Worm (Caenorhabditis elegans) whole organism, young adult: ENCODE data around the gene F28H6.6.

Experiments
- B0035.1 ChIP-seq: sonication (generic microtip); optimal IDR thresholded peaks from 2 replicates; lab custom pipeline; 2016; ENCODE audit warnings: missing genetic modification characterization, mild to moderate bottlenecking, missing compliant biosample characterization, missing genotype, missing genetic modification reagents
- B0261.1 ChIP-seq: sonication (generic microtip); optimal IDR thresholded peaks from 2 replicates; lab custom pipeline; 2016; ENCODE audit warnings: mild to moderate bottlenecking, missing genetic modification characterization, moderate library complexity, missing compliant biosample characterization
- C17E4.6 ChIP-seq: fragments of 200-800 bp; sonication (Bioruptor generic); IDR thresholded peaks from 2 replicates; pipeline ENCODE4 v1.3.6; 2022; ENCODE audit warnings: missing genetic modification reagents, missing genetic modification characterization, missing compliant biosample characterization
- F22D6.2 ChIP-seq: sonication (generic microtip); optimal IDR thresholded peaks from 2 replicates; lab custom pipeline; 2016; ENCODE audit warnings: mild to moderate bottlenecking, missing genetic modification characterization, missing compliant biosample characterization
- F49E8.2 ChIP-seq: sonication (generic microtip); optimal IDR thresholded peaks from 3 replicates; lab custom pipeline; 2017; ENCODE audit warnings: missing genetic modification characterization, mild to moderate bottlenecking, missing compliant biosample characterization, antibody characterized with exemption, moderate library complexity; ENCODE audit not compliant: insufficient read depth
- F57A8.1 ChIP-seq: fragments of 200-800 bp; sonication (Bioruptor generic); optimal IDR thresholded peaks from 2 replicates; lab custom pipeline; 2018; ENCODE audit warnings: mild to moderate bottlenecking, missing genetic modification characterization, moderate library complexity, missing compliant biosample characterization
- K11D2.4 ChIP-seq: fragments of 200-800 bp; sonication (Bioruptor generic); IDR thresholded peaks from 2 replicates; pipeline ENCODE4 v1.3.6; 2022; ENCODE audit warnings: missing genetic modification reagents, missing genetic modification characterization, missing compliant biosample characterization
- K12H6.12 ChIP-seq: fragments of 200-800 bp; sonication (Bioruptor generic); optimal IDR thresholded peaks from 2 replicates; lab custom pipeline; 2018; ENCODE audit warnings: mild to moderate bottlenecking, missing genetic modification characterization, missing compliant biosample characterization
- T26A5.8 ChIP-seq: sonication (generic microtip); optimal IDR thresholded peaks from 2 replicates; lab custom pipeline; 2016; ENCODE audit warnings: missing genetic modification characterization, missing compliant biosample characterization
- Y53F4B.3 ChIP-seq: fragments of 200-800 bp; sonication (Bioruptor generic); IDR thresholded peaks from 2 replicates; pipeline ENCODE4 v1.3.6; 2022; ENCODE audit warnings: missing genetic modification reagents, missing genetic modification characterization, missing compliant biosample characterization
- Y53G8AR.9 ChIP-seq: fragments of 200-800 bp; sonication (Bioruptor generic); conservative IDR thresholded peaks from 2 replicates; pipeline ENCODE4 v1.3.6; 2022; ENCODE audit warnings: missing genetic modification reagents, missing genetic modification characterization, missing compliant biosample characterization
- ama-1 ChIP-seq, 3 experiments: fragments of 150-350 bp in 1 of 3; sonication (generic microtip) in 2 of 3; optimal IDR thresholded peaks; 2 replicates each; lab custom pipeline; 2014 to 2018; ENCODE audit warnings: missing biosample characterization in 2 of 3, missing genetic modification characterization in 2 of 3, missing genetic modification reagents in 2 of 3
- cebp-1 ChIP-seq, 2 experiments: fragments of 200-800 bp in 1 of 2; sonication (Bioruptor generic) in 1 of 2; sonication (generic microtip) in 1 of 2; IDR thresholded peaks in 1 of 2; optimal IDR thresholded peaks in 1 of 2; 2 replicates each; pipeline versions ENCODE4 v1.3.6 to Lab custom; 2017 to 2022; ENCODE audit warnings: missing compliant biosample characterization in 2 of 2, missing genetic modification characterization in 2 of 2, mild to moderate bottlenecking in 1 of 2, missing genetic modification reagents in 1 of 2, moderate library complexity in 1 of 2
- ceh-40 ChIP-seq: fragments of 200-800 bp; sonication (Bioruptor generic); IDR thresholded peaks from 2 replicates; pipeline ENCODE4 v1.3.6; 2022; ENCODE audit warnings: missing genetic modification characterization, missing compliant biosample characterization
- ceh-79 ChIP-seq: sonication (generic microtip); optimal IDR thresholded peaks from 2 replicates; lab custom pipeline; 2017; ENCODE audit warnings: mild to moderate bottlenecking, missing genetic modification characterization, missing compliant biosample characterization
- dox-1 ChIP-seq: fragments of 200-800 bp; sonication (Bioruptor generic); IDR thresholded peaks from 2 replicates; pipeline ENCODE4 v1.3.6; 2022; ENCODE audit warnings: missing genetic modification reagents, missing genetic modification characterization, missing compliant biosample characterization
- ekl-4 ChIP-seq: fragments of 200-800 bp; sonication (Bioruptor generic); IDR thresholded peaks from 2 replicates; pipeline ENCODE4 v1.3.6; 2022; ENCODE audit warnings: missing genetic modification reagents, missing genetic modification characterization, missing compliant biosample characterization
- gei-17 ChIP-seq: fragments of 200-800 bp; sonication (Bioruptor generic); optimal IDR thresholded peaks from 2 replicates; lab custom pipeline; 2018; ENCODE audit warnings: mild to moderate bottlenecking, missing genetic modification characterization, missing compliant biosample characterization
- him-1 ChIP-seq: sonication (generic microtip); optimal IDR thresholded peaks from 2 replicates; lab custom pipeline; 2016; ENCODE audit warnings: missing genotype, missing genetic modification reagents, missing genetic modification characterization, missing compliant biosample characterization
- hlh-12 ChIP-seq: sonication (generic microtip); optimal IDR thresholded peaks from 2 replicates; lab custom pipeline; 2016; ENCODE audit warnings: missing genetic modification characterization, missing compliant biosample characterization
- hmg-1.2 ChIP-seq: fragments of 200-800 bp; sonication (Bioruptor generic); IDR thresholded peaks from 2 replicates; pipeline ENCODE4 v1.3.6; 2022; ENCODE audit warnings: missing genetic modification reagents, missing genetic modification characterization, missing compliant biosample characterization
- hrde-1 ChIP-seq: sonication (generic microtip); optimal IDR thresholded peaks from 2 replicates; lab custom pipeline; 2016; ENCODE audit warnings: missing genetic modification characterization, mild to moderate bottlenecking, missing compliant biosample characterization, moderate library complexity, missing genotype, missing genetic modification reagents, borderline replicate concordance
- lag-1 ChIP-seq: fragments of 200-800 bp; sonication (Bioruptor generic); IDR thresholded peaks from 2 replicates; pipeline ENCODE4 v1.3.6; 2022; ENCODE audit warnings: missing genetic modification reagents, missing genetic modification characterization, missing compliant biosample characterization
- let-607 ChIP-seq, 2 experiments: fragments of 200-800 bp in 1 of 2; sonication (Bioruptor generic) in 1 of 2; sonication (generic microtip) in 1 of 2; optimal IDR thresholded peaks; 2 replicates each; lab custom pipeline; 2016 to 2018; ENCODE audit warnings: mild to moderate bottlenecking in 2 of 2, missing compliant biosample characterization in 2 of 2, missing genetic modification characterization in 2 of 2, moderate library complexity in 2 of 2, missing genotype in 1 of 2
- lin-26 ChIP-seq: fragments of 200-800 bp; sonication (Bioruptor generic); IDR thresholded peaks from 2 replicates; pipeline ENCODE4 v1.3.6; 2022; ENCODE audit warnings: missing genetic modification reagents, missing genetic modification characterization, missing compliant biosample characterization
- lin-35 ChIP-seq, 3 experiments: fragments of 150-350 bp in 2 of 3; sonication (generic microtip) in 1 of 3; optimal IDR thresholded peaks; 2 replicates each; lab custom pipeline; 2014 to 2018; ENCODE audit warnings: missing biosample characterization in 3 of 3, missing genetic modification characterization in 3 of 3, missing genetic modification reagents in 3 of 3
- lir-1 ChIP-seq: fragments of 200-800 bp; sonication (Bioruptor generic); conservative IDR thresholded peaks from 2 replicates; pipeline ENCODE4 v1.3.6; 2022; ENCODE audit warnings: missing genetic modification reagents, missing genetic modification characterization, missing compliant biosample characterization
- lsl-1 ChIP-seq: fragments of 200-800 bp; sonication (Bioruptor generic); optimal IDR thresholded peaks from 2 replicates; lab custom pipeline; 2018; ENCODE audit warnings: mild to moderate bottlenecking, missing genetic modification characterization, moderate library complexity, missing compliant biosample characterization
- lsy-27 ChIP-seq: sonication (generic microtip); optimal IDR thresholded peaks from 2 replicates; lab custom pipeline; 2017; ENCODE audit warnings: missing genetic modification characterization, mild to moderate bottlenecking, missing compliant biosample characterization, antibody characterized with exemption, missing genotype, borderline replicate concordance; ENCODE audit not compliant: insufficient read depth
- madf-8 ChIP-seq: fragments of 200-800 bp; sonication (Bioruptor generic); conservative IDR thresholded peaks from 2 replicates; pipeline ENCODE4 v1.3.6; 2022; ENCODE audit warnings: missing genetic modification reagents, missing genetic modification characterization, missing compliant biosample characterization
- mxl-1 ChIP-seq: sonication (generic microtip); optimal IDR thresholded peaks from 2 replicates; lab custom pipeline; 2016; ENCODE audit warnings: missing genetic modification characterization, missing compliant biosample characterization
- nfyb-1 ChIP-seq: fragments of 200-800 bp; sonication (Bioruptor generic); IDR thresholded peaks from 2 replicates; pipeline ENCODE4 v1.3.6; 2022; ENCODE audit warnings: missing genetic modification reagents, missing genetic modification characterization, missing compliant biosample characterization
- nhr-120 ChIP-seq: fragments of 200-800 bp; sonication (Bioruptor generic); IDR thresholded peaks from 2 replicates; pipeline ENCODE4 v1.3.6; 2022; ENCODE audit warnings: missing genetic modification characterization, missing compliant biosample characterization
- nhr-179 ChIP-seq: sonication (generic microtip); optimal IDR thresholded peaks from 2 replicates; lab custom pipeline; 2016; ENCODE audit warnings: mild to moderate bottlenecking, missing genetic modification characterization, missing compliant biosample characterization
- nhr-90 ChIP-seq: sonication (generic microtip); optimal IDR thresholded peaks from 2 replicates; lab custom pipeline; 2016; ENCODE audit warnings: missing genotype, mild to moderate bottlenecking, missing genetic modification characterization, missing compliant biosample characterization
- pbrm-1 ChIP-seq: fragments of 200-800 bp; sonication (Bioruptor generic); IDR thresholded peaks from 2 replicates; pipeline ENCODE4 v1.3.6; 2022; ENCODE audit warnings: missing genetic modification reagents, missing genetic modification characterization, missing compliant biosample characterization
- rec-8 ChIP-seq, 2 experiments: sonication (generic microtip); optimal IDR thresholded peaks; 2 replicates each; lab custom pipeline; 2016; ENCODE audit warnings: mild to moderate bottlenecking in 2 of 2, missing genetic modification characterization in 2 of 2, missing genetic modification reagents in 2 of 2, missing genotype in 2 of 2, missing biosample characterization in 1 of 2, missing compliant biosample characterization in 1 of 2, moderate library complexity in 1 of 2
- repo-1 ChIP-seq: sonication (generic microtip); optimal IDR thresholded peaks from 2 replicates; lab custom pipeline; 2017; ENCODE audit warnings: mild to moderate bottlenecking, missing genetic modification characterization, missing compliant biosample characterization
- snpc-1.3 ChIP-seq: sonication (generic microtip); optimal IDR thresholded peaks from 2 replicates; lab custom pipeline; 2017; ENCODE audit warnings: missing genetic modification characterization, mild to moderate bottlenecking, missing compliant biosample characterization, antibody characterized with exemption, moderate library complexity, missing genotype, missing genetic modification reagents; ENCODE audit not compliant: insufficient read depth
- snpc-3.4 ChIP-seq: sonication (generic microtip); optimal IDR thresholded peaks from 2 replicates; lab custom pipeline; 2017; ENCODE audit warnings: missing genetic modification characterization, mild to moderate bottlenecking, missing compliant biosample characterization, antibody characterized with exemption, moderate library complexity, missing genotype, missing genetic modification reagents
- somi-1 ChIP-seq: fragments of 200-800 bp; sonication (Bioruptor generic); optimal IDR thresholded peaks from 2 replicates; lab custom pipeline; 2018; ENCODE audit warnings: mild to moderate bottlenecking, missing genetic modification characterization, missing compliant biosample characterization
- tlf-1 ChIP-seq: fragments of 200-800 bp; sonication (Bioruptor generic); optimal IDR thresholded peaks from 2 replicates; lab custom pipeline; 2018; ENCODE audit warnings: mild to moderate bottlenecking, missing genetic modification characterization, missing compliant biosample characterization
- xnd-1 ChIP-seq: sonication (generic microtip); optimal IDR thresholded peaks from 2 replicates; lab custom pipeline; 2016; ENCODE audit warnings: missing genotype, missing genetic modification reagents, missing genetic modification characterization, missing compliant biosample characterization
- ztf-26 ChIP-seq: sonication (generic microtip); optimal IDR thresholded peaks from 2 replicates; lab custom pipeline; 2017; ENCODE audit warnings: missing genetic modification characterization, missing compliant biosample characterization

The F28H6.6 gene

DNA sequence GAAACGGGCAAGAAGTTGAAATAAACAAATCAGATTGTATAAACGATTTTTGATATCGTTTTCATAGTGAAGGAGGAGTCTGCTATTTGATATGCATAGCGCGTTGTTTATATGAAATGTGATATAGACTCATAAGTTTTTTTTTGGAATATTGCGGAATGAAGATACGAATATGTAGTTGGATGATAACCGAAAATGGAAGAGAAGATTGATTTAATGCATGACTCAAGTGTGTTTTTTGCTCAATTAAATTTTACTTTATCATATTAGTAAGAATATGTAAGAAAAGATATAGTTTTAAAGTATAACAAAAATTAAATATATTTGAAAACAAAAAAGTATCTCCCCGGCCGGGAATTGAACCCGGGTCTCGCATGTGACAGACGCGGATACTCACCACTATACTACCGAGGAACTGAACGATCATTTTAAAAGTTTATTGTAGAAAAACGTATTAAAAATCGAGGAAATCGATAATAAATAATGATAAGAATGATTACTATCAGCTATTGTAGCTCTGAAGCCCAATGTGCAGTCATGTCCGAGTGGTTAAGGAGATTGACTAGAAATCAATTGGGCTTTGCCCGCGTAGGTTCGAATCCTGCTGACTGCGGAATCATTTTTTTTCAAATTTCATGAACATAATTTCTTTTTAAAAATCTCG lies 36.1 kb upstream of the F28H6.6 start, which contains the start of gene lgc-25 (continued):
- TF ChIP-seq tlf-1 (GFP tag; lab: Kevin White, UChicago) = no peak
- peak; percentile 33 for TF ChIP-seq snpc-3.4 (tag; lab: Kevin White, UChicago)
- TF ChIP-seq gei-17 = peak; percentile 10
- no peak for TF ChIP-seq hlh-12 (tag; lab: Kevin White, UChicago)
- peak; percentile 63 for TF ChIP-seq B0035.1 (tag; lab: Kevin White, UChicago)
- TF ChIP-seq B0261.1 (tag; lab: Kevin White, UChicago) = peak; percentile 97
- 0 out of 2 replicates have a peak, but pooled peaks have one; percentile 36 for TF ChIP-seq cebp-1 (GFP tag; IDR thresholded peaks at IDR 0.05; lab: Robert Waterston, UW)
- no peak for TF ChIP-seq cebp-1 (tag; optimal IDR thresholded peaks at IDR 0.05; lab: Kevin White, UChicago)
- TF ChIP-seq lin-26 (GFP tag; lab: Robert Waterston, UW) = peak; percentile 84
- TF ChIP-seq ama-1 (optimal IDR thresholded peaks at IDR 0.05; lab: Kevin White, UChicago) = no peak
- TF ChIP-seq ama-1 (GFP tag; optimal IDR thresholded peaks at IDR 0.05; lab: Kevin White, UChicago) = peak in 1 of 2 experiments; percentile 53
- peak; percentile 75 for TF ChIP-seq hmg-1.2
- peak; percentile 44 for TF ChIP-seq hrde-1
- TF ChIP-seq lsl-1 (GFP tag; lab: Kevin White, UChicago) = no peak
- peak; percentile 68 for TF ChIP-seq pbrm-1 (GFP tag; lab: Robert Waterston, UW)
- TF ChIP-seq T26A5.8 (tag; lab: Kevin White, UChicago) = no peak
- TF ChIP-seq K12H6.12 (tag; lab: Kevin White, UChicago) = no peak
- peak in 1 of 2 experiments; percentile 65 for TF ChIP-seq let-607 (tag; optimal IDR thresholded peaks at IDR 0.05; lab: Kevin White, UChicago)
- TF ChIP-seq repo-1 (tag; lab: Kevin White, UChicago) = peak; percentile 71
- TF ChIP-seq rec-8 (tag; optimal IDR thresholded peaks at IDR 0.05; lab: Kevin White, UChicago) = peak; percentile 59 to 73
- no peak for TF ChIP-seq F49E8.2 (tag; lab: Kevin White, UChicago)
- no peak for TF ChIP-seq C17E4.6
- peak; percentile 69 for TF ChIP-seq snpc-1.3 (tag; lab: Kevin White, UChicago)
- TF ChIP-seq lir-1 (GFP tag; lab: Robert Waterston, UW) = peak; percentile 65
- TF ChIP-seq dox-1 (GFP tag; lab: Robert Waterston, UW) = peak; percentile 66; the same call in 1 of the 2 replicates
- TF ChIP-seq him-1 = peak; percentile 83
- TF ChIP-seq Y53G8AR.9 (GFP tag; lab: Robert Waterston, UW) = no peak
- TF ChIP-seq mxl-1 (tag; lab: Kevin White, UChicago) = peak; percentile 36
- TF ChIP-seq F22D6.2 (tag; lab: Kevin White, UChicago) = peak; percentile 28
- peak; percentile 71 for TF ChIP-seq nhr-90 (tag; lab: Kevin White, UChicago)
- no peak for TF ChIP-seq lag-1 (GFP tag; lab: Robert Waterston, UW)
- no peak for TF ChIP-seq somi-1 (GFP tag; lab: Kevin White, UChicago)
- TF ChIP-seq nhr-120 = no peak
- TF ChIP-seq ceh-40 (GFP tag; lab: Robert Waterston, UW) = 0 out of 2 replicates have a peak, but pooled peaks have one; percentile 5
- TF ChIP-seq nfyb-1 (GFP tag; lab: Robert Waterston, UW) = peak; percentile 65
- TF ChIP-seq nhr-179 (tag; lab: Kevin White, UChicago) = peak; percentile 50
- TF ChIP-seq, all 124 proteins: peak for 44

DNA sequence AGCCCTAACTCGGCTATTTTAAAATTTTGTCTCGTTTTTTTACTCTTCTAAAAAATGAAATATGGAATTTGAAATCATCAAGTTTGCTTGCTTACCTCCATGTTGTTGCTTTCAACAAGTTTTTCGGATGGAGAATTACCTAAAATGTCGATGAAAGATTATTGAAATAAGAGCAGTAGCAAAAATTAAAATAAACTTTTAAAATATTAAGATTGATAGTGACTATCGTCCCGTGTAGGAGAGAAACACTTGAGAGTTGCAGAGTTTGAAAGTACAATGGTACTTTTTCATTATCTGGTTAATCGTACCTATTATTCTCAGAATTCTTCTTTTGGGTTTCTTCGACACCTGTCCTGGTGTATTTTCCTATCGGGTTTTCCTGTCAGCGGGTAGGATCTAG lies 31.2 kb upstream of the F28H6.6 start, which contains the start of gene ceh-90:
Gene ceh-90, minus strand, starts transcription at position 101 of the 400 bp plus-strand sequence.
- TF ChIP-seq ceh-79 (no peak), ztf-26 (tag; lab: Kevin White, UChicago) (no peak), hrde-1 (no peak), Y53G8AR.9 (GFP tag; lab: Robert Waterston, UW) (no peak), C17E4.6 (no peak), K11D2.4 (GFP tag; lab: Robert Waterston, UW) (no peak), xnd-1 (tag; lab: Kevin White, UChicago) (no peak), ekl-4 (GFP tag; lab: Robert Waterston, UW) (no peak), Y53F4B.3 (GFP tag; lab: Robert Waterston, UW) (no peak), madf-8 (GFP tag; lab: Robert Waterston, UW) (no peak), F57A8.1 (GFP tag; lab: Kevin White, UChicago) (no peak), lin-35 (GFP tag; optimal IDR thresholded peaks at IDR 0.05; lab: Kevin White, UChicago) (no peak), lir-1 (GFP tag; lab: Robert Waterston, UW) (no peak), lsy-27 (tag; lab: Kevin White, UChicago) (no peak)
